Worm (Caenorhabditis elegans) whole organism, mixed stage, embryonic: ENCODE data around the gene hlh-29.

ENCODE experiments used
- M03D4.4 ChIP-seq: sonication (generic microtip); optimal IDR thresholded peaks from 2 replicates; lab custom pipeline; 2017; ENCODE audit warnings: mild to moderate bottlenecking, missing genetic modification characterization, missing compliant biosample characterization
- bed-3 ChIP-seq: fragments of 200-800 bp; sonication (Bioruptor generic); optimal IDR thresholded peaks from 3 replicates; lab custom pipeline; 2018; ENCODE audit warnings: mild to moderate bottlenecking, missing genetic modification characterization, moderate library complexity, missing compliant biosample characterization
- blmp-1 ChIP-seq: fragments of 150-350 bp; optimal IDR thresholded peaks from 2 replicates; lab custom pipeline; 2014; ENCODE audit warnings: missing biosample characterization, missing genetic modification characterization
- ceh-39 ChIP-seq: fragments of 150-350 bp; optimal IDR thresholded peaks from 2 replicates; lab custom pipeline; 2014; ENCODE audit warnings: missing biosample characterization, missing genetic modification characterization
- ceh-43 ChIP-seq: fragments of 200-800 bp; sonication (Bioruptor generic); optimal IDR thresholded peaks from 2 replicates; lab custom pipeline; 2018; ENCODE audit warnings: mild to moderate bottlenecking, missing genetic modification characterization, moderate library complexity, missing compliant biosample characterization
- ceh-83 ChIP-seq: fragments of 200-800 bp; sonication (Bioruptor generic); optimal IDR thresholded peaks from 2 replicates; lab custom pipeline; 2018; ENCODE audit warnings: mild to moderate bottlenecking, missing genetic modification characterization, missing compliant biosample characterization
- ces-1 ChIP-seq: fragments of 150-350 bp; optimal IDR thresholded peaks from 2 replicates; lab custom pipeline; 2014; ENCODE audit warnings: missing biosample characterization, missing genetic modification reagents, missing genetic modification characterization
- cnd-1 ChIP-seq: fragments of 200-800 bp; sonication (Bioruptor generic); optimal IDR thresholded peaks from 2 replicates; lab custom pipeline; 2018; ENCODE audit warnings: mild to moderate bottlenecking, missing genetic modification characterization, missing compliant biosample characterization
- drap-1 ChIP-seq: fragments of 200-800 bp; sonication (Bioruptor generic); optimal IDR thresholded peaks from 3 replicates; lab custom pipeline; 2018; ENCODE audit warnings: mild to moderate bottlenecking, missing genetic modification characterization, missing compliant biosample characterization
- elt-1 ChIP-seq: sonication (generic microtip); optimal IDR thresholded peaks from 2 replicates; lab custom pipeline; 2017; ENCODE audit warnings: missing genetic modification characterization, mild to moderate bottlenecking, missing compliant biosample characterization, antibody characterized with exemption, moderate library complexity, borderline replicate concordance; ENCODE audit not compliant: insufficient read depth
- elt-3 ChIP-seq: fragments of 150-350 bp; optimal IDR thresholded peaks from 2 replicates; lab custom pipeline; 2014; ENCODE audit warnings: missing biosample characterization, missing genetic modification characterization
- flh-1 ChIP-seq: fragments of 200-800 bp; sonication (Bioruptor generic); optimal IDR thresholded peaks from 2 replicates; lab custom pipeline; 2018; ENCODE audit warnings: mild to moderate bottlenecking, missing genetic modification characterization, moderate library complexity, missing compliant biosample characterization
- ham-2 ChIP-seq: fragments of 200-800 bp; sonication (Bioruptor generic); optimal IDR thresholded peaks from 2 replicates; lab custom pipeline; 2018; ENCODE audit warnings: mild to moderate bottlenecking, missing genetic modification characterization, missing compliant biosample characterization
- hlh-1 ChIP-seq: fragments of 150-350 bp; optimal IDR thresholded peaks from 2 replicates; lab custom pipeline; 2014; ENCODE audit warnings: missing biosample characterization, missing genetic modification reagents, missing genetic modification characterization
- lin-13 ChIP-seq: fragments of 150-350 bp; optimal IDR thresholded peaks from 2 replicates; lab custom pipeline; 2014; ENCODE audit warnings: missing biosample characterization, missing genetic modification characterization
- lin-32 ChIP-seq: fragments of 200-800 bp; sonication (Bioruptor generic); optimal IDR thresholded peaks from 2 replicates; lab custom pipeline; 2018; ENCODE audit warnings: mild to moderate bottlenecking, missing genetic modification characterization, missing compliant biosample characterization
- lsy-2 ChIP-seq: fragments of 150-350 bp; optimal IDR thresholded peaks from 2 replicates; lab custom pipeline; 2014; ENCODE audit warnings: missing biosample characterization, missing genetic modification characterization
- mab-5 ChIP-seq: fragments of 150-350 bp; optimal IDR thresholded peaks from 2 replicates; lab custom pipeline; 2014; ENCODE audit warnings: missing biosample characterization, missing genetic modification characterization
- mep-1 ChIP-seq: fragments of 150-350 bp; optimal IDR thresholded peaks from 2 replicates; lab custom pipeline; 2017; ENCODE audit warnings: missing biosample characterization, missing genetic modification reagents, missing genetic modification characterization, inconsistent platforms
- mls-2 ChIP-seq: sonication (generic microtip); optimal IDR thresholded peaks from 2 replicates; lab custom pipeline; 2016; ENCODE audit warnings: mild to moderate bottlenecking, missing genetic modification characterization, moderate library complexity, missing compliant biosample characterization
- nhr-12 ChIP-seq: fragments of 150-350 bp; optimal IDR thresholded peaks from 2 replicates; lab custom pipeline; 2014; ENCODE audit warnings: missing biosample characterization, missing genetic modification characterization
- nhr-2 ChIP-seq: fragments of 150-350 bp; optimal IDR thresholded peaks from 2 replicates; lab custom pipeline; 2014; ENCODE audit warnings: missing biosample characterization, missing genetic modification characterization
- nhr-237 ChIP-seq: fragments of 150-350 bp; optimal IDR thresholded peaks from 2 replicates; lab custom pipeline; 2014; ENCODE audit warnings: missing biosample characterization, missing genetic modification characterization
- nhr-28 ChIP-seq: fragments of 150-350 bp; optimal IDR thresholded peaks from 2 replicates; lab custom pipeline; 2014; ENCODE audit warnings: missing biosample characterization, missing genetic modification characterization
- nhr-76 ChIP-seq: sonication (generic microtip); optimal IDR thresholded peaks from 2 replicates; lab custom pipeline; 2017; ENCODE audit warnings: missing biosample characterization, missing genetic modification characterization
- pha-4 ChIP-seq: fragments of 150-350 bp; optimal IDR thresholded peaks from 2 replicates; lab custom pipeline; 2018; ENCODE audit warnings: missing biosample characterization, missing genetic modification reagents, missing genetic modification characterization
- sem-2 ChIP-seq: fragments of 200-800 bp; sonication (Bioruptor generic); optimal IDR thresholded peaks from 2 replicates; lab custom pipeline; 2018; ENCODE audit warnings: mild to moderate bottlenecking, missing genetic modification characterization, missing compliant biosample characterization
- snpc-4 ChIP-seq: fragments of 150-350 bp; optimal IDR thresholded peaks from 2 replicates; lab custom pipeline; 2014; ENCODE audit warnings: missing biosample characterization, missing genetic modification characterization
- sptf-1 ChIP-seq: sonication (generic microtip); optimal IDR thresholded peaks from 2 replicates; lab custom pipeline; 2017; ENCODE audit warnings: mild to moderate bottlenecking, missing genetic modification characterization, moderate library complexity, missing compliant biosample characterization
- tbx-8 ChIP-seq: fragments of 200-800 bp; sonication (Bioruptor generic); optimal IDR thresholded peaks from 2 replicates; lab custom pipeline; 2018; ENCODE audit warnings: mild to moderate bottlenecking, missing genetic modification characterization, moderate library complexity, missing compliant biosample characterization
- unc-120 ChIP-seq: sonication (generic microtip); optimal IDR thresholded peaks from 2 replicates; lab custom pipeline; 2017; ENCODE audit warnings: missing genetic modification characterization, missing compliant biosample characterization; ENCODE audit not compliant: poor library complexity, severe bottlenecking
- unc-39 ChIP-seq: fragments of 150-350 bp; optimal IDR thresholded peaks from 2 replicates; lab custom pipeline; 2014; ENCODE audit warnings: missing biosample characterization, missing genetic modification characterization
- unc-62 ChIP-seq: fragments of 150-350 bp; optimal IDR thresholded peaks from 2 replicates; lab custom pipeline; 2014; ENCODE audit warnings: missing biosample characterization, missing genetic modification reagents, missing genetic modification characterization
- zip-8 ChIP-seq: fragments of 150-350 bp; optimal IDR thresholded peaks from 2 replicates; lab custom pipeline; 2014; ENCODE audit warnings: missing biosample characterization, missing genetic modification characterization
- ztf-11 ChIP-seq: fragments of 150-350 bp; optimal IDR thresholded peaks from 2 replicates; lab custom pipeline; 2014; ENCODE audit warnings: missing biosample characterization, missing genetic modification characterization

hlh-29 gene

ce11 chrX:17513507-17514113 is 34.8 kb downstream of the hlh-29 start, which contains the start of gene nhr-1:
nhr-1 (plus strand) TSS chrX:17514063.
- no peak for TF ChIP-seq unc-39 (tag; lab: Kevin White, UChicago)
- peak; percentile 40 for TF ChIP-seq lsy-2 (tag; lab: Kevin White, UChicago)
- peak; percentile 70 for TF ChIP-seq nhr-2 (tag; lab: Kevin White, UChicago)
- no peak for TF ChIP-seq flh-1 (GFP tag; lab: Kevin White, UChicago)
- peak; percentile 75 for TF ChIP-seq nhr-237 (tag; lab: Kevin White, UChicago)
- TF ChIP-seq nhr-12 (tag; lab: Kevin White, UChicago) = no peak
- no peak for TF ChIP-seq zip-8 (tag; lab: Kevin White, UChicago)
- TF ChIP-seq snpc-4 (tag; lab: Kevin White, UChicago) = no peak
- TF ChIP-seq cnd-1 = no peak
- peak; percentile 70 for TF ChIP-seq lin-13 (tag; lab: Kevin White, UChicago)
- TF ChIP-seq ceh-83 (GFP tag; lab: Kevin White, UChicago) = no peak
- TF ChIP-seq ham-2 (GFP tag; lab: Kevin White, UChicago) = peak; percentile 66
- TF ChIP-seq drap-1 (GFP tag; lab: Kevin White, UChicago) = peak; percentile 44
- peak; percentile 86 for TF ChIP-seq mep-1 (tag; lab: Kevin White, UChicago)
- no peak for TF ChIP-seq mab-5 (tag; lab: Kevin White, UChicago)
- TF ChIP-seq ceh-39 (tag; lab: Kevin White, UChicago) = peak; percentile 8
- TF ChIP-seq lin-32 = no peak
- peak; percentile 80 for TF ChIP-seq M03D4.4 (tag; lab: Kevin White, UChicago)
- no peak for TF ChIP-seq nhr-76 (tag; lab: Kevin White, UChicago)
- no peak for TF ChIP-seq nhr-28 (tag; lab: Kevin White, UChicago)
- TF ChIP-seq pha-4 = peak; percentile 83
- no peak for TF ChIP-seq sem-2 (GFP tag; lab: Kevin White, UChicago)
- peak; percentile 34 for TF ChIP-seq tbx-8
- TF ChIP-seq elt-3 (tag; lab: Kevin White, UChicago) = no peak
- peak; percentile 82 for TF ChIP-seq unc-62
- TF ChIP-seq bed-3 (GFP tag; lab: Kevin White, UChicago) = no peak
- TF ChIP-seq hlh-1 (tag; lab: Kevin White, UChicago) = peak; percentile 82
- peak; percentile 9 for TF ChIP-seq blmp-1
- TF ChIP-seq mls-2 (tag; lab: Kevin White, UChicago) = peak; percentile 80
- TF ChIP-seq ces-1 (GFP tag; lab: Kevin White, UChicago) = peak; percentile 76
- peak; percentile 39 for TF ChIP-seq elt-1
- TF ChIP-seq ztf-11 (tag; lab: Kevin White, UChicago) = no peak
- TF ChIP-seq ceh-43 (GFP tag; lab: Kevin White, UChicago) = no peak
- peak; percentile 64 for TF ChIP-seq sptf-1 (tag; lab: Kevin White, UChicago)
- peak; percentile 95 for TF ChIP-seq unc-120

- no peak for TF ChIP-seq sptf-1 (tag; lab: Kevin White, UChicago)
- TF ChIP-seq elt-1 = peak; percentile 77
- TF ChIP-seq flh-1 (GFP tag; lab: Kevin White, UChicago) = no peak
- no peak for TF ChIP-seq ces-1 (GFP tag; lab: Kevin White, UChicago)
These were observed 37.9 kb downstream of the hlh-29 start for ce11 chrX:17510523-17510922.

ce11 chrX:17509048-17509776 is 39.2 kb downstream of the hlh-29 start:
- TF ChIP-seq M03D4.4 (tag; lab: Kevin White, UChicago) (no peak), bed-3 (GFP tag; lab: Kevin White, UChicago) (no peak), ceh-39 (tag; lab: Kevin White, UChicago) (no peak), elt-3 (tag; lab: Kevin White, UChicago) (no peak), mls-2 (tag; lab: Kevin White, UChicago) (no peak), ces-1 (GFP tag; lab: Kevin White, UChicago) (no peak), nhr-2 (tag; lab: Kevin White, UChicago) (no peak), lin-32 (no peak), pha-4 (no peak), flh-1 (GFP tag; lab: Kevin White, UChicago) (no peak), ceh-83 (GFP tag; lab: Kevin White, UChicago) (no peak), unc-120 (no peak)
